Fruit fly (Drosophila melanogaster) whole organism, adult: ENCODE measurements around the gene Sec24CD.
A peak's percentile ranks its signal among the peaks of the same experiment; 100 is the strongest.

Experiments used
- CG11617 ChIP-seq: fragments of 200-800 bp; sonication (Bioruptor generic); optimal IDR thresholded peaks from 2 replicates; lab custom pipeline; 2017; ENCODE audit warnings: mild to moderate bottlenecking, missing biosample characterization, missing genetic modification reagents, missing genetic modification characterization
- CG12768 ChIP-seq: fragments of 200-800 bp; sonication (Bioruptor generic); optimal IDR thresholded peaks from 2 replicates; lab custom pipeline; 2017; ENCODE audit warnings: missing biosample characterization, missing genetic modification characterization, mild to moderate bottlenecking, moderate library complexity, missing genetic modification reagents
- CG14711 ChIP-seq: fragments of 200-800 bp; sonication (Bioruptor generic); optimal IDR thresholded peaks from 2 replicates; lab custom pipeline; 2018; ENCODE audit warnings: missing biosample characterization, mild to moderate bottlenecking, missing genetic modification characterization, moderate library complexity
- CG1620 ChIP-seq: fragments of 200-800 bp; sonication (Bioruptor generic); optimal IDR thresholded peaks from 2 replicates; lab custom pipeline; 2016; ENCODE audit warnings: missing biosample characterization, missing genetic modification characterization
- CG33017 ChIP-seq: fragments of 200-800 bp; sonication (Bioruptor generic); optimal IDR thresholded peaks from 2 replicates; lab custom pipeline; 2018; ENCODE audit warnings: missing biosample characterization, mild to moderate bottlenecking, missing genetic modification characterization, moderate library complexity
- CG5204 ChIP-seq: fragments of 200-800 bp; sonication (Bioruptor generic); optimal IDR thresholded peaks from 2 replicates; lab custom pipeline; 2016; ENCODE audit warnings: missing biosample characterization, missing genetic modification characterization
- CG7045 ChIP-seq: fragments of 200-800 bp; sonication (Bioruptor generic); optimal IDR thresholded peaks from 2 replicates; lab custom pipeline; 2017; ENCODE audit warnings: missing biosample characterization, mild to moderate bottlenecking, missing genetic modification characterization
- CG7101 ChIP-seq: fragments of 200-800 bp; sonication (Bioruptor generic); optimal IDR thresholded peaks from 2 replicates; lab custom pipeline; 2018; ENCODE audit warnings: missing biosample characterization, mild to moderate bottlenecking, missing genetic modification characterization, moderate library complexity
- Clk ChIP-seq: fragments of 200-800 bp; sonication (Bioruptor generic); optimal IDR thresholded peaks from 2 replicates; lab custom pipeline; 2017; ENCODE audit warnings: missing biosample characterization, missing genetic modification characterization
- Crg-1 ChIP-seq: fragments of 200-800 bp; sonication (Bioruptor generic); optimal IDR thresholded peaks from 2 replicates; lab custom pipeline; 2016; ENCODE audit warnings: missing biosample characterization, missing genetic modification characterization
- Hr96 ChIP-seq: fragments of 200-800 bp; sonication (Bioruptor generic); optimal IDR thresholded peaks from 2 replicates; lab custom pipeline; 2016; ENCODE audit warnings: missing biosample characterization, missing genetic modification characterization
- Mnt ChIP-seq: fragments of 200-800 bp; sonication (Bioruptor generic); optimal IDR thresholded peaks from 2 replicates; lab custom pipeline; 2016; ENCODE audit warnings: missing biosample characterization, mild to moderate bottlenecking, missing genetic modification characterization
- bab1 ChIP-seq: fragments of 200-800 bp; sonication (Bioruptor generic); optimal IDR thresholded peaks from 3 replicates; lab custom pipeline; 2019; ENCODE audit warnings: missing biosample characterization, mild to moderate bottlenecking, missing genetic modification characterization, moderate library complexity
- cic ChIP-seq: fragments of 200-800 bp; sonication (Bioruptor generic); optimal IDR thresholded peaks from 2 replicates; lab custom pipeline; 2017; ENCODE audit warnings: missing biosample characterization, mild to moderate bottlenecking, missing genetic modification characterization, moderate library complexity
- cnc ChIP-seq, 2 experiments: fragments of >200 bp; optimal IDR thresholded peaks; 2 replicates each; lab custom pipeline; 2017
- kay ChIP-seq: fragments of 200-800 bp; sonication (Bioruptor generic); peaks from one replicate; lab custom pipeline; 2016; ENCODE audit warnings: missing biosample characterization, missing genetic modification characterization, borderline replicate concordance
- ovo ChIP-seq: fragments of 200-800 bp; sonication (Bioruptor generic); optimal IDR thresholded peaks from 2 replicates; lab custom pipeline; 2016; ENCODE audit warnings: missing biosample characterization, missing genetic modification characterization
- pad ChIP-seq: fragments of 200-800 bp; sonication (Bioruptor generic); optimal IDR thresholded peaks from 3 replicates; lab custom pipeline; 2017; ENCODE audit warnings: missing biosample characterization, missing genetic modification characterization, mild to moderate bottlenecking, moderate library complexity, missing genetic modification reagents
- tj ChIP-seq: fragments of 200-800 bp; sonication (Bioruptor generic); optimal IDR thresholded peaks from 3 replicates; lab custom pipeline; 2017; ENCODE audit warnings: missing biosample characterization, mild to moderate bottlenecking, missing genetic modification characterization, moderate library complexity
- toe ChIP-seq: fragments of 200-800 bp; sonication (Bioruptor generic); optimal IDR thresholded peaks from 2 replicates; lab custom pipeline; 2016; ENCODE audit warnings: missing biosample characterization, missing genetic modification characterization

The Sec24CD gene

DNA sequence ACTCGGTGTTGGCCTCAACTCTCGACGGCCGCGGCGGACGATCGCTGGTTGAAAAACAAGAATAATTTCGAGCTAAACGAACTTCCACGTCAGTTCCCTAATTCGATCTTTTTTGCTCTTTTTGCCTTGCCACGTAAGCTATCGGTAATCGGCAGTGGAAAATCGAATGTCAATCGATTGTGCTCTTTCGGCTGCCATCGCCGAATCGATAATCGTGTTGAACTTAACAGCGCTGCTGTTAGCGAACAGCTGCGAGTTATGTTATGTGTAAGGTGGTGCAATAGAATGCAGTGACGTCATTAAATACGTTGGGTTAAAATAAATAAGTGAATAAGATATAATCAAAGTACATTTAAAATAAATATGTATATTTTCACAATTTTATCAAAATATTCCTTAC, at the start of gene Sec24CD:
Gene Sec24CD, minus strand, starts transcription at position 123 of the 400 bp plus-strand sequence.
- no peak for TF ChIP-seq CG5204 (GFP tag; lab: Kevin White, UChicago)
- no peak for TF ChIP-seq ovo (GFP tag; lab: Kevin White, UChicago)
- peak; percentile 69 for TF ChIP-seq cic (GFP tag; lab: Kevin White, UChicago)
- peak; percentile 39 for TF ChIP-seq CG12768 (GFP tag; lab: Kevin White, UChicago)
- TF ChIP-seq Mnt (GFP tag; lab: Kevin White, UChicago): peak; percentile 33
- TF ChIP-seq tj (GFP tag; lab: Kevin White, UChicago): peak; percentile 22
- TF ChIP-seq Crg-1 (GFP tag; lab: Kevin White, UChicago): no peak
- peak; percentile 69 for TF ChIP-seq bab1 (GFP tag; lab: Kevin White, UChicago)
- no peak for TF ChIP-seq CG33017 (tag; lab: Kevin White, UChicago)
- peak; percentile 97 for TF ChIP-seq kay (GFP tag; lab: Kevin White, UChicago)
- no peak for TF ChIP-seq pad (GFP tag; lab: Kevin White, UChicago)
- TF ChIP-seq Clk: no peak
- peak; percentile 30 for TF ChIP-seq CG7101 (tag; lab: Kevin White, UChicago)
- TF ChIP-seq CG1620: no peak

- TF ChIP-seq toe (GFP tag; lab: Kevin White, UChicago) (no peak), Mnt (GFP tag; lab: Kevin White, UChicago) (no peak), Clk (no peak), Hr96 (GFP tag; lab: Kevin White, UChicago) (no peak), CG12768 (GFP tag; lab: Kevin White, UChicago) (no peak), CG5204 (GFP tag; lab: Kevin White, UChicago) (no peak), CG7101 (tag; lab: Kevin White, UChicago) (no peak), CG33017 (tag; lab: Kevin White, UChicago) (no peak), CG7045 (no peak), ovo (GFP tag; lab: Kevin White, UChicago) (no peak), CG11617 (GFP tag; lab: Kevin White, UChicago) (no peak), CG1620 (no peak), CG14711 (tag; lab: Kevin White, UChicago) (no peak), bab1 (GFP tag; lab: Kevin White, UChicago) (no peak), cnc (optimal IDR thresholded peaks at IDR 0.05; lab: Kevin White, UChicago) (no peak), cic (GFP tag; lab: Kevin White, UChicago) (no peak), pad (GFP tag; lab: Kevin White, UChicago) (no peak), tj (GFP tag; lab: Kevin White, UChicago) (no peak)
Measured at dm6 chr2L:2284863-2285262, 48.2 kb upstream of the Sec24CD start, which contains the start of gene CG4271. CG4271 (plus strand) TSS chr2L:2285163.

dm6 chr2L:2269040-2269439, 32.4 kb upstream of the Sec24CD start, which contains the start of gene CG17242:
CG17242 (minus strand) TSS chr2L:2269140.
- TF ChIP-seq CG5204 (GFP tag; lab: Kevin White, UChicago): no peak

DNA sequence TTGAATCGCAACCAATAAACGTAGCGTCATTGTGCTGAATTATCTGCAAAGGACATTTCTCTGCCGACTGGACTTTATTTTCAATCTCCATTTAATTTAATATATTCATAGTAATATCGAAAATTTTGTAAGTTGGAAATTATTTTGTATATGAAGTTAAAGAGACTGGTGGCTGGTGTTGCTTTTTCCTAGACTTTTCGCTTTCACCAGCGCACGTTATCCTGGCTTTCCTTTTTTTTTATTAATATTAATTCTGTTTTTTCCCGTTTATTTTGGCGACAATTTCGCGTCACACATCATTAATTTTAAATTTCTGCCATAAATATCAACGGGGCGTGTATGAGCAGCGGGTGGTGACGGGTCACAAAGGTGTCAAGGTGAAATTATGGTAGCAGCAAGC, 28.6 kb upstream of the Sec24CD start, which contains the start of gene CG34049:
Gene CG34049, minus strand, starts transcription at position 101 of the 400 bp plus-strand sequence.
- TF ChIP-seq pad (GFP tag; lab: Kevin White, UChicago): no peak
- no peak for TF ChIP-seq ovo (GFP tag; lab: Kevin White, UChicago)
- TF ChIP-seq tj (GFP tag; lab: Kevin White, UChicago): no peak
- no peak for TF ChIP-seq CG1620
- TF ChIP-seq toe (GFP tag; lab: Kevin White, UChicago): no peak
- TF ChIP-seq CG11617 (GFP tag; lab: Kevin White, UChicago): no peak
- no peak for TF ChIP-seq Clk
- no peak for TF ChIP-seq CG7045
- no peak for TF ChIP-seq cic (GFP tag; lab: Kevin White, UChicago)
- no peak for TF ChIP-seq CG12768 (GFP tag; lab: Kevin White, UChicago)
- no peak for TF ChIP-seq bab1 (GFP tag; lab: Kevin White, UChicago)

- TF ChIP-seq kay (GFP tag; lab: Kevin White, UChicago) (no peak), CG33017 (tag; lab: Kevin White, UChicago) (no peak), CG14711 (tag; lab: Kevin White, UChicago) (no peak), CG12768 (GFP tag; lab: Kevin White, UChicago) (no peak), toe (GFP tag; lab: Kevin White, UChicago) (no peak), CG7045 (no peak), Hr96 (GFP tag; lab: Kevin White, UChicago) (no peak), CG11617 (GFP tag; lab: Kevin White, UChicago) (no peak), CG1620 (no peak), Crg-1 (GFP tag; lab: Kevin White, UChicago) (no peak), Clk (no peak)
Measured at dm6 chr2L:2263142-2263541, 26.5 kb upstream of the Sec24CD start, which contains the start of gene CG4270. CG4270 (plus strand) TSS chr2L:2263442.

DNA sequence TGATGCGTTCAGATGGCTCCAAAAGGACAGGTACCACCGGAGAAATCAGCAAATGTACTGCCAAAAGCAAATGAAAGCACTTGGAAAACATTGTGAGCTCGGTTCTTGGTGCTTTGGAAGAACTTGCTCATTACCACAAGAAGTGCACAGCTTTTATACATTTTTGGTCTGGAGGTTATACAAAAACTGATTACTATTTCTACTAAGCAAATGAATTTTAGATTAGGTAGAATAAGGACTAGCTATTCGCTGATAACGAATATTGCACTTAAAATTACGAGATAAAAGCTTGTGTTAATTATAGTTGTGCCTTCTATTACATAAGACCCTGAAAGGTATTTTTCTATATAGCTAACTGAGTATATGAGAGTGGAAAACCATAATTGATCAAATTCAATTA, 18.3 kb upstream of the Sec24CD start, which contains the start of gene Send1:
Gene Send1, minus strand, starts transcription at position 101 of the 400 bp plus-strand sequence.
- TF ChIP-seq CG12768 (GFP tag; lab: Kevin White, UChicago) (no peak), pad (GFP tag; lab: Kevin White, UChicago) (no peak), CG7045 (no peak), CG14711 (tag; lab: Kevin White, UChicago) (no peak), Hr96 (GFP tag; lab: Kevin White, UChicago) (no peak), Clk (no peak), CG11617 (GFP tag; lab: Kevin White, UChicago) (no peak), cic (GFP tag; lab: Kevin White, UChicago) (no peak), bab1 (GFP tag; lab: Kevin White, UChicago) (no peak), CG5204 (GFP tag; lab: Kevin White, UChicago) (no peak), CG33017 (tag; lab: Kevin White, UChicago) (no peak), Crg-1 (GFP tag; lab: Kevin White, UChicago) (no peak)
